Worm (Caenorhabditis elegans) whole organism, late embryonic: Measurements from ENCODE around the gene M01F1.8.

Source experiments
- ama-1 ChIP-seq: fragments of 150-350 bp; optimal IDR thresholded peaks from 2 replicates; lab custom pipeline; 2014
- ceh-18 ChIP-seq: sonication (generic microtip); optimal IDR thresholded peaks from 2 replicates; lab custom pipeline; 2016; ENCODE audit warnings: missing genetic modification characterization, missing compliant biosample characterization
- dmd-4 ChIP-seq: sonication (generic microtip); optimal IDR thresholded peaks from 2 replicates; lab custom pipeline; 2016; ENCODE audit warnings: borderline replicate concordance, missing genetic modification characterization, missing compliant biosample characterization
- pqm-1 ChIP-seq: sonication (generic microtip); optimal IDR thresholded peaks from 2 replicates; lab custom pipeline; 2016; ENCODE audit warnings: missing genetic modification characterization, missing compliant biosample characterization
- unc-3 ChIP-seq, 2 experiments: fragments of 200-800 bp in 1 of 2; sonication (Bioruptor generic) in 1 of 2; sonication (generic microtip) in 1 of 2; conservative IDR thresholded peaks in 1 of 2; optimal IDR thresholded peaks in 1 of 2; 2 replicates each; pipeline versions ENCODE4 v1.3.6 to Lab custom; 2016 to 2022; ENCODE audit warnings: missing compliant biosample characterization in 2 of 2, missing genetic modification characterization in 2 of 2, missing genetic modification reagents in 1 of 2

DNA sequence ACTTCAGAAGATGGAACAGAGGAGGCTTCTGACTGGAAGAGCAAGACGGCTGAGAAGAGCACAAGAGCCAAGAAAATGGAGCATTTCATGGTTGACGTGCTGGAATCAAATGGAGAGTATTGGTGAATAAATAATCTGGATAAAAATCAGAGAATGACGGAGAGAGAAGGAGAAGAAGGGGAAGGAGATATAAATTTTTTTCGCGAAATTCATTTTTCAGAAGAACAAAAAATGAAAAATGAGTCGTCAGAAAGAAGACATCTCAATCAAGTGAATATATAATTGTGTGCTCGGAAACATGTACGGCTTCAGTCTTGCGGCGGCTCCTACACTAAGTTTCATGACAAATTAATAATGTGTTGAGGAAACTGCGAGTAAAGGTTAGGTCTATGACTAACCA, 47.4 kb upstream of the M01F1.8 start, which contains the start of gene C54C6.5:
- no peak for TF ChIP-seq pqm-1 (tag; lab: Kevin White, UChicago)
- TF ChIP-seq dmd-4 (tag; lab: Kevin White, UChicago): no peak
- TF ChIP-seq ceh-18 (tag; lab: Kevin White, UChicago): no peak
- TF ChIP-seq unc-3 (GFP tag; conservative IDR thresholded peaks at IDR 0.05; lab: Robert Waterston, UW): no peak
- TF ChIP-seq unc-3 (tag; optimal IDR thresholded peaks at IDR 0.05; lab: Kevin White, UChicago): no peak
- TF ChIP-seq ama-1 (lab: Kevin White, UChicago): no peak
